Fruit fly (Drosophila melanogaster): ENCODE data around the gene Msr-110.

dm6 chr3L:5615744-5616143 is 38.6 kb upstream of the Msr-110 start:
- TF ChIP-seq CG6854 (GFP tag; optimal IDR thresholded peaks at IDR 0.05) (peak; percentile 12), CG6276 (GFP tag; optimal IDR thresholded peaks at IDR 0.05) (no peak)

All from whole organism, prepupa.